Worm (Caenorhabditis elegans) whole organism, L3 larva: ENCODE results near the gene srv-8.

Experiments
- ceh-16 ChIP-seq: sonication (generic microtip); optimal IDR thresholded peaks from 2 replicates; lab custom pipeline; 2017; ENCODE audit warnings: missing biosample characterization, missing genetic modification characterization
- ceh-9 ChIP-seq: sonication (generic microtip); optimal IDR thresholded peaks from 2 replicates; lab custom pipeline; 2018; ENCODE audit warnings: missing biosample characterization, missing genetic modification characterization
- daf-12 ChIP-seq: fragments of 150-350 bp; optimal IDR thresholded peaks from 2 replicates; lab custom pipeline; 2014; ENCODE audit warnings: missing biosample characterization, missing genetic modification reagents, missing genetic modification characterization
- elt-2 ChIP-seq: sonication (generic microtip); optimal IDR thresholded peaks from 2 replicates; lab custom pipeline; 2016; ENCODE audit warnings: missing genetic modification reagents, mild to moderate bottlenecking, missing genetic modification characterization, missing compliant biosample characterization
- elt-3 ChIP-seq, 3 experiments: fragments of 150-350 bp in 1 of 3; sonication (generic microtip) in 2 of 3; optimal IDR thresholded peaks; 2 replicates in 2 of 3; 4 replicates in 1 of 3; lab custom pipeline; 2014 to 2017; ENCODE audit warnings: missing biosample characterization in 3 of 3, missing genetic modification characterization in 3 of 3
- fkh-10 ChIP-seq: sonication (generic microtip); optimal IDR thresholded peaks from 2 replicates; lab custom pipeline; 2017; ENCODE audit warnings: missing biosample characterization, missing genetic modification reagents, missing genetic modification characterization
- fos-1 ChIP-seq: fragments of 150-350 bp; optimal IDR thresholded peaks from 2 replicates; lab custom pipeline; 2014; ENCODE audit warnings: missing biosample characterization, missing genetic modification characterization
- hmg-11 ChIP-seq: sonication (generic microtip); optimal IDR thresholded peaks from 2 replicates; lab custom pipeline; 2016; ENCODE audit warnings: missing genetic modification characterization, missing compliant biosample characterization
- jun-1 ChIP-seq: fragments of 150-350 bp; optimal IDR thresholded peaks from 2 replicates; lab custom pipeline; 2014; ENCODE audit warnings: missing biosample characterization, missing genetic modification reagents, missing genetic modification characterization
- nhr-43 ChIP-seq: sonication (generic microtip); optimal IDR thresholded peaks from 2 replicates; lab custom pipeline; 2016; ENCODE audit warnings: mild to moderate bottlenecking, missing genetic modification characterization, missing compliant biosample characterization; ENCODE audit not compliant: poor library complexity, severe bottlenecking
- pqm-1 ChIP-seq: fragments of 150-350 bp; optimal IDR thresholded peaks from 2 replicates; lab custom pipeline; 2017; ENCODE audit warnings: missing biosample characterization, missing genetic modification characterization, inconsistent platforms
- sea-2 ChIP-seq: fragments of 150-350 bp; sonication (generic microtip); optimal IDR thresholded peaks from 4 replicates; lab custom pipeline; 2014; ENCODE audit warnings: missing biosample characterization, missing genetic modification reagents, missing genetic modification characterization

The srv-8 gene

DNA sequence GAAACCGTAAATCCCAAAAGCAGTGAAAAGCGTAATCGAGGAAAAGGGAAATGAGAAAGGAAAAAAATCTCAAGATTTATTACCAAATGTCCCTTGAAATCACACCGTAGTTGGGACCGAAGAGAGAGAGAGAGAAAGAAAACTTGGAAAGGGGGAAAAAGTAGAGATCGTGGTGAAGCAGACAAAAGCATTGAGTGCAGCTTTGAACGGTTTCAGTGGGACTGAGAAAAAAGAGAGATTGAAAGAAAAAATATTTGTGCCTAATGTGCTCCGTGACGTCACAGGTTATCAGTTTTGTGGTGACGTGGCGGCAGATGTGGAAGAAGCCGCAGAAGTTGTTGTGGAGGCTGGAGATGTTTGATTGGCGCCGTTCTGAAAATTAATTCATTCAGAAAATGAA lies 50.3 kb downstream of the srv-8 start:
- TF ChIP-seq elt-2 (no peak), elt-3 (tag; optimal IDR thresholded peaks at IDR 0.05; lab: Kevin White, UChicago) (no peak), fos-1 (tag; lab: Kevin White, UChicago) (no peak), ceh-9 (tag; lab: Kevin White, UChicago) (no peak), sea-2 (GFP tag; lab: Kevin White, UChicago) (no peak), nhr-43 (tag; lab: Kevin White, UChicago) (no peak), hmg-11 (tag; lab: Kevin White, UChicago) (no peak), daf-12 (tag; lab: Kevin White, UChicago) (no peak)

DNA sequence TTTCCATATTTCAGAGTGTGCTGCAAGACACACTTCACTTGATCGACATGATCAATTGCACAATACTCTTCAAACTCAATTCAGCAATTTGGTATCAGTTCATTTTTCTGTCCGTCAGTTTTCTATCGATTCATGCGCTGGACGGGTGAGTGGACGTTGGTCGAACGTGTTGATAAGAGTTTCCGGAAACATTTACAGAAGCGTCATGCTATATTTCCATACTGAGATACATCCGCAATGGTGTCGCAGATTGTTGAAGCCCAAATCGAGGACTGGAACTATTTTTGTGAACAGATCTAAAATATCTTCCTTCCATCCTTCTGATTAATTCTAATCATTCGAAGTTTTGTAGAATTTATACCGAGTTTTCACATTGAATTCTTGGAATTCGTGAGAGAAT lies 50.9 kb downstream of the srv-8 start:
- TF ChIP-seq elt-2 (peak; percentile 83), fkh-10 (no peak), fos-1 (tag; lab: Kevin White, UChicago) (no peak), jun-1 (tag; lab: Kevin White, UChicago) (peak; percentile 73), ceh-16 (tag; lab: Kevin White, UChicago) (no peak), pqm-1 (tag; lab: Kevin White, UChicago) (peak; percentile 79), nhr-43 (tag; lab: Kevin White, UChicago) (peak; percentile 28)
